Worm (Caenorhabditis elegans) whole organism, early embryonic: Measurements from ENCODE around the gene fbxa-27.

ENCODE experiments used
- B0310.2 ChIP-seq: sonication (generic microtip); optimal IDR thresholded peaks from 2 replicates; lab custom pipeline; 2016; ENCODE audit warnings: mild to moderate bottlenecking, missing genetic modification characterization, missing compliant biosample characterization
- aly-1 ChIP-seq: sonication (generic microtip); optimal IDR thresholded peaks from 2 replicates; lab custom pipeline; 2016; ENCODE audit warnings: missing genetic modification characterization, missing compliant biosample characterization
- ama-1 ChIP-seq: fragments of 150-350 bp; optimal IDR thresholded peaks from 2 replicates; lab custom pipeline; 2014
- ceh-13 ChIP-seq: fragments of 200-800 bp; sonication (Bioruptor generic); optimal IDR thresholded peaks from 2 replicates; lab custom pipeline; 2018; ENCODE audit warnings: mild to moderate bottlenecking, missing genetic modification characterization, missing compliant biosample characterization
- ceh-36 ChIP-seq: sonication (generic microtip); optimal IDR thresholded peaks from 2 replicates; lab custom pipeline; 2016; ENCODE audit warnings: missing genetic modification characterization, inconsistent platforms, missing compliant biosample characterization
- ets-7 ChIP-seq: sonication (generic microtip); optimal IDR thresholded peaks from 2 replicates; lab custom pipeline; 2016; ENCODE audit warnings: missing genotype, missing genetic modification characterization, missing compliant biosample characterization
- flt-1 ChIP-seq: fragments of 200-800 bp; sonication (Bioruptor generic); IDR thresholded peaks from 2 replicates; pipeline ENCODE4 v1.3.6; 2022; ENCODE audit warnings: missing genetic modification characterization, missing compliant biosample characterization
- hmbx-1 ChIP-seq: sonication (generic microtip); optimal IDR thresholded peaks from 2 replicates; lab custom pipeline; 2016; ENCODE audit warnings: mild to moderate bottlenecking, missing genetic modification characterization, missing compliant biosample characterization
- hmg-4 ChIP-seq: fragments of 200-800 bp; sonication (Bioruptor generic); optimal IDR thresholded peaks from 2 replicates; lab custom pipeline; 2018; ENCODE audit warnings: mild to moderate bottlenecking, missing genetic modification characterization, missing compliant biosample characterization
- hnd-1 ChIP-seq: sonication (generic microtip); optimal IDR thresholded peaks from 2 replicates; lab custom pipeline; 2016; ENCODE audit warnings: missing genetic modification characterization, missing compliant biosample characterization
- pes-1 ChIP-seq: fragments of 200-800 bp; sonication (Bioruptor generic); IDR thresholded peaks from 2 replicates; pipeline ENCODE4 v1.3.6; 2022; ENCODE audit warnings: missing genetic modification reagents, missing genetic modification characterization, missing compliant biosample characterization
- scrt-1 ChIP-seq: fragments of 200-800 bp; sonication (Bioruptor generic); IDR thresholded peaks from 2 replicates; pipeline ENCODE4 v1.3.6; 2022; ENCODE audit warnings: missing genetic modification characterization, missing compliant biosample characterization
- tbx-11 ChIP-seq: fragments of 200-800 bp; sonication (Bioruptor generic); IDR thresholded peaks from 2 replicates; pipeline ENCODE4 v1.3.6; 2022; ENCODE audit warnings: missing genetic modification characterization, missing compliant biosample characterization
- tbx-37 ChIP-seq: fragments of 200-800 bp; sonication (Bioruptor generic); conservative IDR thresholded peaks from 2 replicates; pipeline ENCODE4 v1.3.6; 2022; ENCODE audit warnings: missing genetic modification reagents, missing genetic modification characterization, missing compliant biosample characterization

DNA sequence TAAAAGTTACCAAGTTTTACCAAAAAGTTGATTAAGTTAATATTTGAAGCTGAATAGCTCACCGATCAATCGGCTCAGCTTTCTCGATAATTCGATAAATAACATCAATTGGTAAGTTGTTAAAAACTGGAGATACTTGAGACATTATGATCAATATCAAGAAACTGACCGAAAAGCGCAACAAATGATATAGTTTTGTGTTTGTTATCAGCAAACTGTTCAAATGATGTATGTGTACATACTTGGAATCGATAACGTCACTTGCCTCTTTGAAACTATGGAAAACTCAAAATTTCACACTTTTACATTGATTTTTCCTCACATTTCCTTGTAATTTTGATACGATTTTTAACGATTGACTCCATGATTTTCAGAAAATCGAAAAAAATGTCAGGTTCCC is 27.7 kb upstream of the fbxa-27 start, which contains the start of the genes fbxa-80 and fbxa-19:
- TF ChIP-seq ama-1 (no peak), hmg-4 (no peak), pes-1 (GFP tag; lab: Robert Waterston, UW) (no peak), ceh-36 (no peak), flt-1 (GFP tag; lab: Robert Waterston, UW) (no peak), aly-1 (tag; lab: Kevin White, UChicago) (no peak), ets-7 (tag; lab: Kevin White, UChicago) (no peak), tbx-37 (GFP tag; lab: Robert Waterston, UW) (no peak), tbx-11 (no peak), hmbx-1 (tag; lab: Kevin White, UChicago) (no peak), scrt-1 (GFP tag; lab: Robert Waterston, UW) (no peak), ceh-13 (GFP tag; lab: Kevin White, UChicago) (no peak), B0310.2 (tag; lab: Kevin White, UChicago) (no peak), hnd-1 (tag; lab: Kevin White, UChicago) (no peak)
